Worm (Caenorhabditis elegans): ENCODE results near the gene B0336.7.

Gene B0336.7

ce11 chrIII:5706077-5706627 lies 9.0 kb upstream of the B0336.7 start, which contains the start of gene rpl-23 (continued):
- TF ChIP-seq ceh-28 (tag; optimal IDR thresholded peaks at IDR 0.05) (peak; percentile 96), fos-1 (tag; optimal IDR thresholded peaks at IDR 0.05) (peak; percentile 48), pqm-1 (tag; optimal IDR thresholded peaks at IDR 0.05) (peak; percentile 91), lin-15B (tag; optimal IDR thresholded peaks at IDR 0.05) (peak; percentile 93), ama-1 (optimal IDR thresholded peaks at IDR 0.05) (peak; percentile 36), nfya-1 (tag; optimal IDR thresholded peaks at IDR 0.05; ENCODE audit: insufficient read depth) (peak; percentile 96), nhr-28 (tag; optimal IDR thresholded peaks at IDR 0.05) (no peak), nhr-11 (tag; optimal IDR thresholded peaks at IDR 0.05) (peak; percentile 80), ZK546.5 (tag; optimal IDR thresholded peaks at IDR 0.05) (peak; percentile 3), elt-3 (tag; optimal IDR thresholded peaks at IDR 0.05) (no peak), zag-1 (tag; optimal IDR thresholded peaks at IDR 0.05) (peak; percentile 7), mml-1 (tag; optimal IDR thresholded peaks at IDR 0.05) (no peak), nhr-12 (tag; optimal IDR thresholded peaks at IDR 0.05) (no peak), egl-27 (tag; optimal IDR thresholded peaks at IDR 0.05) (peak; percentile 23), ceh-82 (tag; optimal IDR thresholded peaks at IDR 0.05) (peak; percentile 56), R02D3.7 (tag; optimal IDR thresholded peaks at IDR 0.05) (peak; percentile 99), lsy-12 (tag; optimal IDR thresholded peaks at IDR 0.05) (peak; percentile 70), fkh-2 (tag; optimal IDR thresholded peaks at IDR 0.05) (no peak), daf-12 (tag; optimal IDR thresholded peaks at IDR 0.05) (no peak), pha-4 (tag; optimal IDR thresholded peaks at IDR 0.05) (peak; percentile 99), aly-2 (tag; optimal IDR thresholded peaks at IDR 0.05) (no peak), tbx-2 (tag; optimal IDR thresholded peaks at IDR 0.05) (peak; percentile 17), egl-5 (tag; optimal IDR thresholded peaks at IDR 0.05) (peak; percentile 97), elt-2 (tag; optimal IDR thresholded peaks at IDR 0.05) (peak; percentile 55)

ce11 chrIII:5705228-5705888 lies 8.2 kb upstream of the B0336.7 start, which contains the start of gene swp-1:
Gene swp-1 (minus strand): TSS chrIII:5705525.
- no peak for TF ChIP-seq ceh-82 (tag; optimal IDR thresholded peaks at IDR 0.05)

ce11 chrIII:5701491-5701890 lies 4.3 kb upstream of the B0336.7 start:
- no peak for TF ChIP-seq nhr-237 (tag; optimal IDR thresholded peaks at IDR 0.05)
- no peak for TF ChIP-seq nhr-11 (tag; optimal IDR thresholded peaks at IDR 0.05)

ce11 chrIII:5697963-5698730 lies 981 bp upstream of the B0336.7 start, which contains the start of the genes lgg-3 and rgs-5:
Gene lgg-3 (minus strand): TSS chrIII:5698013.
Gene rgs-5 (plus strand): TSS chrIII:5698555.
- TF ChIP-seq lin-15B (tag; optimal IDR thresholded peaks at IDR 0.05) (peak; percentile 46), snpc-4 (tag; optimal IDR thresholded peaks at IDR 0.05) (peak; percentile 79), aly-2 (tag; optimal IDR thresholded peaks at IDR 0.05) (no peak), elt-2 (tag; optimal IDR thresholded peaks at IDR 0.05) (peak; percentile 5), nfya-1 (tag; optimal IDR thresholded peaks at IDR 0.05; ENCODE audit: insufficient read depth) (peak; percentile 53), elt-1 (tag; optimal IDR thresholded peaks at IDR 0.05) (no peak), lin-39 (tag; optimal IDR thresholded peaks at IDR 0.05) (peak; percentile 30), nhr-23 (tag; optimal IDR thresholded peaks at IDR 0.05) (peak; percentile 12), lsy-12 (tag; optimal IDR thresholded peaks at IDR 0.05) (no peak), egl-5 (tag; optimal IDR thresholded peaks at IDR 0.05) (peak; percentile 21), hmg-11 (tag; optimal IDR thresholded peaks at IDR 0.05) (peak; percentile 27), pha-4 (tag; optimal IDR thresholded peaks at IDR 0.05) (peak; percentile 60)

- no peak for TF ChIP-seq nhr-12 (tag; optimal IDR thresholded peaks at IDR 0.05)
- no peak for TF ChIP-seq nhr-76 (tag; optimal IDR thresholded peaks at IDR 0.05)
- no peak for TF ChIP-seq nhr-25 (tag; optimal IDR thresholded peaks at IDR 0.05)
- TF ChIP-seq ZK546.5 (tag; optimal IDR thresholded peaks at IDR 0.05) = no peak
- no peak for TF ChIP-seq nhr-237 (tag; optimal IDR thresholded peaks at IDR 0.05)
- no peak for TF ChIP-seq mml-1 (tag; optimal IDR thresholded peaks at IDR 0.05)
- TF ChIP-seq unc-62 (GFP tag; optimal IDR thresholded peaks at IDR 0.05) = no peak
- no peak for TF ChIP-seq nhr-23 (tag; optimal IDR thresholded peaks at IDR 0.05)
- no peak for TF ChIP-seq aly-2 (tag; optimal IDR thresholded peaks at IDR 0.05)
- no peak for TF ChIP-seq mdl-1 (tag; optimal IDR thresholded peaks at IDR 0.05)
- no peak for TF ChIP-seq sea-2 (GFP tag; optimal IDR thresholded peaks at IDR 0.05)
- no peak for TF ChIP-seq nhr-67 (tag; optimal IDR thresholded peaks at IDR 0.05)
- TF ChIP-seq ceh-28 (tag; optimal IDR thresholded peaks at IDR 0.05) = no peak
- no peak for TF ChIP-seq nhr-11 (tag; optimal IDR thresholded peaks at IDR 0.05)
- no peak for TF ChIP-seq ceh-16 (tag; optimal IDR thresholded peaks at IDR 0.05)
These were observed 3.4 kb downstream of the B0336.7 start, which contains the start of gene B0336.13 for ce11 chrIII:5693736-5694135. Gene B0336.13 (plus strand): TSS chrIII:5694036.

All from whole organism, L3 larva.